Fruit fly (Drosophila melanogaster) whole organism: ENCODE results near the gene CG13693.

Experiments
- CG8478 ChIP-seq: fragments of >200 bp; optimal IDR thresholded peaks from 2 replicates; lab custom pipeline; 2018; ENCODE audit warnings: inconsistent platforms
- Dll ChIP-seq: fragments of >200 bp; optimal IDR thresholded peaks from 2 replicates; lab custom pipeline; 2017
- EcR ChIP-seq, 2 experiments: fragments of >200 bp; optimal IDR thresholded peaks; 2 replicates each; lab custom pipeline; 2017; ENCODE audit warnings: missing biosample characterization in 2 of 2, missing genetic modification characterization in 2 of 2, missing genetic modification reagents in 2 of 2
- pan ChIP-seq: fragments of >200 bp; optimal IDR thresholded peaks from 2 replicates; lab custom pipeline; 2017
- psq ChIP-seq: fragments of >200 bp; optimal IDR thresholded peaks from 2 replicates; lab custom pipeline; 2017
- usp ChIP-seq: fragments of >200 bp; optimal IDR thresholded peaks from 2 replicates; lab custom pipeline; 2017; ENCODE audit warnings: missing biosample characterization, missing genetic modification characterization, mixed read lengths

The CG13693 gene

dm6 chr2L:232187-232586 lies at the start of gene CG13693:
Gene CG13693 (plus strand): TSS chr2L:232487.
- TF ChIP-seq EcR (GFP tag; optimal IDR thresholded peaks at IDR 0.05; lab: Kevin White, UChicago) (no peak), psq (no peak), usp (GFP tag; lab: Kevin White, UChicago) (no peak), Dll (lab: Kevin White, UChicago) (no peak), pan (no peak), CG8478 (lab: Kevin White, UChicago) (no peak)

dm6 chr2L:195668-196067 lies 36.6 kb upstream of the CG13693 start:
- TF ChIP-seq usp (GFP tag; lab: Kevin White, UChicago) (no peak), CG8478 (lab: Kevin White, UChicago) (no peak), pan (no peak), EcR (GFP tag; optimal IDR thresholded peaks at IDR 0.05; lab: Kevin White, UChicago) (no peak), Dll (lab: Kevin White, UChicago) (no peak), psq (no peak)

DNA sequence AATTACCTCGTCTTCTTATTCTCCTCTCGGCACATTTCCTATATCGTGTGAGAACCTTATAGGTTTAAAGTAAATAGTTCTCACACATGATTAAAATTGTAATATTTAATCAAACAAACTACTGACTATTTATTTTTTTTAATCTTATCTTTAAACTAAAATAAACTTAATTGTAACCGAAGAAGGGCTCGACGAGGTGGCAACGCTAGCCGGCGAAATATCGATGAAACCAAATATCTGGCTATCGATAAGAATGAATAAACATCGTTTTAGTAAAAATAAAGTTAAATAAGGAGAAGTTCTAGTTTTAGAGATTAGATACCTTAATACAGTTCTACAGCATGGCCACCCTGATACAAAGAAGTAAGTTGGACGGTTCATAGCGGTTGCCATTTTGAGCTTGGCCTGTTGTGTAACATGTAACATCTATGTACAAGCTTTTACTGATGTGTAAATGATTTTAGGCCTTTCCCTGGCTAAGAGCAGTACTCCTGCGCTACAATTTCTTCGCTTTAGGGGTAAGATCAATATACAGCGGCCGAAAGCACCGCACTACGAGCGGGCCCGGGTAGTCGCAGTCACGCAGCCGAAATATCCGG lies 28.7 kb upstream of the CG13693 start, which contains the start of gene mRpL10:
TSS of gene mRpL10 (plus strand) at position 251 of the 599 bp plus-strand sequence.
- TF ChIP-seq EcR (GFP tag; optimal IDR thresholded peaks at IDR 0.05; lab: Kevin White, UChicago) (no peak), usp (GFP tag; lab: Kevin White, UChicago) (no peak), pan (no peak), CG8478 (lab: Kevin White, UChicago) (no peak)

- no peak for TF ChIP-seq EcR (GFP tag; optimal IDR thresholded peaks at IDR 0.05; lab: Kevin White, UChicago)
- no peak for TF ChIP-seq Dll (lab: Kevin White, UChicago)
- TF ChIP-seq usp (GFP tag; lab: Kevin White, UChicago): no peak
- TF ChIP-seq CG8478 (lab: Kevin White, UChicago): no peak
- TF ChIP-seq pan: no peak
- no peak for TF ChIP-seq psq
Measured at dm6 chr2L:204557-204956, 27.7 kb upstream of the CG13693 start.

dm6 chr2L:206556-206955 lies 25.7 kb upstream of the CG13693 start:
- TF ChIP-seq usp (GFP tag; lab: Kevin White, UChicago) (no peak), EcR (GFP tag; optimal IDR thresholded peaks at IDR 0.05; lab: Kevin White, UChicago) (no peak), Dll (lab: Kevin White, UChicago) (no peak), CG8478 (lab: Kevin White, UChicago) (no peak), pan (no peak), psq (no peak)

DNA sequence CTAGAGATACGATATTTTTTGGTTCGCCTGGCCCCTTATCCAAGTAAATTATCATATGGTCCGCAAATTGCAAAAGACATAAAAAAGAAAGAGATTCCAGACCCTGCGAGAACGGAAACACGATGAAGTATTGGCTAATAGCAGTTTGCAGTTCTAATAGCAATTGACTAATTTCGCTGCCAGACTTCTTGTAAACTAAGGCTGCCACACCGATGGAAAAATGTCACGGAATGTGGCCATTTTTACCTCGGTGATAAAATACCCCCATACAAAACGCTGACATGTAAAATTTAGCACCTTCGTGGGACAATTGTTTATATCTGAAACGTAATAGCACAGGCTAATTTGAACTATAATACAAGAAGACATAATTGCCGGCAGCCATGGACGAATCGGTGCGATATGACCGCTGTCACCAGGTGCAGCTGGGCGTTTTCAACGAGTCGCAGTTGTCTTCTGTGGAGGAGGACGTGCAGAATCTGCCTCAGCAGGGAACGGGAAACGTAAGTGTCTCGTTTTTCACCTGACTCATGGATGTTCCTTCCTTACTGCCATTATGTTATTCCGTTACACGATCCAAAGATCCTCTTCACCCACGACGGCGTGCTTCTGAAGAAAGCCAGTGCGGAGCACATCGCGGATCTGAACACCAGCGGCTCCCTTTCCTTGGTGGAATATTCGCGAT lies 25.0 kb upstream of the CG13693 start, which contains the start of the genes Tbc1d15-17 and CG11617:
TSS of gene Tbc1d15-17 (plus strand) at position 51 of the 685 bp plus-strand sequence.
TSS of gene CG11617 (minus strand) at position 169 of the 685 bp plus-strand sequence.
- TF ChIP-seq CG8478 (lab: Kevin White, UChicago) (no peak), pan (no peak), usp (GFP tag; lab: Kevin White, UChicago) (no peak), Dll (lab: Kevin White, UChicago) (no peak), psq (no peak), EcR (GFP tag; optimal IDR thresholded peaks at IDR 0.05; lab: Kevin White, UChicago) (no peak)

DNA sequence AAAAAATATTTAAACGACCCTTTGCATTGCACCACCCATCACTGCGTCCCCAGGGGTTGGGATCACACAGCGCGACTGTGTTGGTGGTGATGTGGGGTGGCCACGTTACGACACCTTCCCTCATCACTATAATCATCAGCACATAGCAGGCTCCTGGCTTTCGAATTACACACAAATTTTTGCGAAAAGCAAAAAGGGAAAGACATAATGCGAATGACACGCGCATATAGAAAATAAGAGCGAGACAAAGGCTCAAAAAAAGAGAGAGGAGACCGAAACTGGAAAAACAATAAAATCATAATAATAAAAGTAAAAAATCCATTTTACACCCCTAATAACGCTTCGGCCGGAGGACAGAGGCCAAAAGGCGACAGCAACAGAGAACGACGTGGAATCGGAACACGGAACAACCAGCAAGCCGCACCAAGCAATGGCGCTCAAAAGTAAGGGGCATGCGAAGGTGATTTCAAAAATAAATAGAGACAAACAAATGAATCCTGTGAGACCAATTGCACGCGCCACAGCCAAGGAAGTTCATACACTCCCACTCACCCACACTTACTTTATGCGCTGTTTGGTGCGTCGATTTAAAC lies 12.8 kb upstream of the CG13693 start:
- TF ChIP-seq usp (GFP tag; lab: Kevin White, UChicago) (no peak), Dll (lab: Kevin White, UChicago) (no peak), pan (no peak), EcR (GFP tag; optimal IDR thresholded peaks at IDR 0.05; lab: Kevin White, UChicago) (no peak), CG8478 (lab: Kevin White, UChicago) (no peak), psq (no peak)

dm6 chr2L:220509-220908 lies 11.8 kb upstream of the CG13693 start:
- TF ChIP-seq usp (GFP tag; lab: Kevin White, UChicago) (no peak), psq (no peak), pan (no peak), Dll (lab: Kevin White, UChicago) (no peak), CG8478 (lab: Kevin White, UChicago) (no peak), EcR (GFP tag; optimal IDR thresholded peaks at IDR 0.05; lab: Kevin White, UChicago) (no peak)

- TF ChIP-seq Dll (lab: Kevin White, UChicago): no peak
- no peak for TF ChIP-seq pan
- no peak for TF ChIP-seq CG8478 (lab: Kevin White, UChicago)
- TF ChIP-seq usp (GFP tag; lab: Kevin White, UChicago): no peak
Measured at dm6 chr2L:221152-221551, 11.1 kb upstream of the CG13693 start.

DNA sequence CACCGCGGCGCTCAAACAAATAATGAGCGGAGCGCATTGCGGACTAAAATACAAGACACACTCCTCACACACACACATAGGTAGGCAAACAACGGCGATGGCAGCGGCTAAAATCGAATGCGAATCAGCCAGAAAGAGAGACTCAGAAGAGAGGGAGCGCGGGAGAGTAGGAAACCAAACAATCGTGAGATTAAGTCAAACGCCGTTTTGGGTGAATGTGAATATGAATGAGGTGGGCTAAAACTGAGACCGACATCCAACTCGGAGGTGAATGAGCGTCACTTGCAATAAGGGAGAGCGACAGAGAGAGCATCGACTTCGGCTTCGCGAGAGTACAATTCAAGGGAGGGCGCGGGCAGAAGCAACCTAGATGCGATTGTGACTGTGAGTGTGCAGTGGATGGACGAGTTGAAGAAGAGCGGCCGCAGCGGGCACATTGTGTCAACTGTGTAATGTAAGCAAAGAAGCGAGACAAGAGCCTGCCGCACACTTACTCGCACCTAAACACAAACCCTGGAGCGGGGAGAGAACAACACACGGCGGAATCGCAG lies 10.3 kb upstream of the CG13693 start:
- no peak for TF ChIP-seq psq
- TF ChIP-seq EcR (GFP tag; optimal IDR thresholded peaks at IDR 0.05; lab: Kevin White, UChicago): peak in 1 of 2 experiments; percentile 76
- no peak for TF ChIP-seq pan
- TF ChIP-seq usp (GFP tag; lab: Kevin White, UChicago): no peak
- TF ChIP-seq CG8478 (lab: Kevin White, UChicago): no peak
- TF ChIP-seq Dll (lab: Kevin White, UChicago): peak; percentile 88

dm6 chr2L:222867-223266 lies 9.4 kb upstream of the CG13693 start:
- TF ChIP-seq CG8478 (lab: Kevin White, UChicago) (no peak), pan (no peak), usp (GFP tag; lab: Kevin White, UChicago) (no peak), Dll (lab: Kevin White, UChicago) (no peak), EcR (GFP tag; optimal IDR thresholded peaks at IDR 0.05; lab: Kevin White, UChicago) (no peak), psq (no peak)
